Worm (Caenorhabditis elegans) whole organism, dauer: ENCODE data around the gene srd-58.

Source experiments
- unc-62 ChIP-seq: sonication (generic microtip); optimal IDR thresholded peaks from 2 replicates; lab custom pipeline; 2017; ENCODE audit warnings: missing biosample characterization, missing genetic modification reagents, missing genetic modification characterization

The srd-58 gene

DNA sequence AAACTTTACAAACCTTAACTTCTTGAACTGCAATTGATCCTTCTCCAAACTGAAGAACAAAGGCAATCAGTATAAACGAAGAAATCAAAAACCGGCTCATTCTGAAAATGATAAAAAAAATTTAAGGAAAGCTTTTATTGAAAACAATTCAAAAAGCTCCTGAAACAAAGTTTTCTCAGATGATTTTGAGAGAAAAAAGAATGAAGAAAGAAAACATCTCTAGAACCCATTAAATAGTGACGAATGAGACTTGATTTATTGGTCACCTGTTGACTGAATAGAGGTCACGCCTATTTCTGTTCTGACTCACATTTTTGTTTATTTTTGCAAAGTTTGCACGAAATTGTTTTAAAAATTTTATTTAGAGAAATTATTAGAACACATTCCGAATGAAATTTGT is 6.4 kb upstream of the srd-58 start, which contains the start of gene E04F6.8:
Gene E04F6.8 (minus strand): TSS at position 101 of the 400 bp plus-strand sequence.
- TF ChIP-seq unc-62 (GFP tag; lab: Kevin White, UChicago), result no peak

- no peak for TF ChIP-seq unc-62 (GFP tag; lab: Kevin White, UChicago)
These were observed 5.3 kb upstream of the srd-58 start, which contains the start of gene E04F6.15 for ce11 chrII:7210187-7210586. E04F6.15 (minus strand) TSS chrII:7210287.

ce11 chrII:7208184-7208583 is 3.3 kb upstream of the srd-58 start, which contains the start of gene dhs-7:
dhs-7 (minus strand) TSS chrII:7208460.
- no peak for TF ChIP-seq unc-62 (GFP tag; lab: Kevin White, UChicago)

DNA sequence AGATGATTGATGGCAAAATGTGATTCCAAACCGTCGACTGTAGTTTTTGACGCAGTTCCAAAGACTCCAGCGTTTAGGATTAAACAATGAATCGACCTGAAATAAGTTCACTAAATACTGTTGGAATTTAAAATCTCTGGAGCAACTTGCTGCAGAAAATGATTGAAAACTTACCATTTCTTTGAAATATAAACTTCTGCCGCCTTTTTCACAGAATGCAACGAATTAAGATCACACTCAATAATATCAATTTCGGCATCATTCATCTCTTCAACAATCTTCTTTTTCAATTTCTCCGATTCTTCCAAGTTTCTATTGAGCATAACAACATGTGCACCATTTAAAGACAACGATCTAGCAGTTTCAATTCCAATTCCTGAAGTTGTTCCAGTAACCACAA is 2.8 kb upstream of the srd-58 start:
- TF ChIP-seq unc-62 (GFP tag; lab: Kevin White, UChicago), result no peak

ce11 chrII:7205388-7205787 is 537 bp upstream of the srd-58 start, which contains the start of gene srd-59:
srd-59 (plus strand) TSS chrII:7205688.
- TF ChIP-seq unc-62 (GFP tag; lab: Kevin White, UChicago), result no peak

- TF ChIP-seq unc-62 (GFP tag; lab: Kevin White, UChicago), result no peak
These were observed 1.7 kb downstream of the srd-58 start, which contains the start of gene srd-56 for ce11 chrII:7203110-7203509. srd-56 (minus strand) TSS chrII:7203210.

- TF ChIP-seq unc-62 (GFP tag; lab: Kevin White, UChicago), result no peak
These were observed 4.7 kb downstream of the srd-58 start, which contains the start of gene pcrg-1 for ce11 chrII:7200051-7200599. pcrg-1 (plus strand) TSS chrII:7200549.

DNA sequence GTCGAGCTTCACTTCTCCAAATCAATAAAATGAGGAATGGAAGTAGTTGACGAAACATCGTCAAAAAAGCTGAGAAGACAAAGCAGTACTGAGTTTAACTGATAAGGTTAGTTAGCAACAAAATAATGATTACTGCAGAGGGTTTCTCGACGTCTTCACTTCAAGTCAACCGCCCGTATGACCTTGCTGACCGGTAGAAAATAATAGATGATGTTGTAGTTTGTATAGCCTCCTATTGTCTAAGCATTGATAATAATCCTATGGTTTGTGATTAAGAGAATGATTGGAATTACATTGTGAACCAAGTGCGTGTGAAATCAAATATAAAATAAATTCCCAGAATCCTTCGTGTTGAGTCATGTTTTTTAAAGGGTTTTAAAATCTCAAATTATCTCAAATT is 5.5 kb downstream of the srd-58 start, which contains the start of gene E04F6.6:
Gene E04F6.6 (minus strand): TSS at position 258 of the 400 bp plus-strand sequence.
- no peak for TF ChIP-seq unc-62 (GFP tag; lab: Kevin White, UChicago)

ce11 chrII:7197434-7197833 is 7.4 kb downstream of the srd-58 start:
- no peak for TF ChIP-seq unc-62 (GFP tag; lab: Kevin White, UChicago)

DNA sequence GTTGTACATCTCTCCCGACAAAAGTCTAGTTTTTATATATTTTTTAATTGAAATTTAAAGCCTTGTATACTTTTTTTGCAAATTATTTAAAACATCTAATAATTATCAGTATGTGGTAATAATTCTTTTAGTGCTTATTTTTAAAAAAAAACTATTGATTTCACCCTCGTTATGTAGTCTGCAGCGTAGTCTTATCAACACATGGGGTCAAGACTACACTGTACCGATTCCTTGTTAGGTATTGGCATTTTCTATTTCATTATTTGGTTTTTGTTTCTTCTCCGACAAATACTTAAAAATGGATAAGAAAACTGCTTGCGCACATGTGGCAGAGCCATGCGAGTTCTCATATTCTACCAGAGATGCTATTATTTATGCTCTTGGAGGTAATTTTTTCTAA is 8.8 kb downstream of the srd-58 start, which contains the start of gene maoc-1:
Gene maoc-1 (plus strand): TSS at position 237 of the 400 bp plus-strand sequence.
- TF ChIP-seq unc-62 (GFP tag; lab: Kevin White, UChicago), result no peak

DNA sequence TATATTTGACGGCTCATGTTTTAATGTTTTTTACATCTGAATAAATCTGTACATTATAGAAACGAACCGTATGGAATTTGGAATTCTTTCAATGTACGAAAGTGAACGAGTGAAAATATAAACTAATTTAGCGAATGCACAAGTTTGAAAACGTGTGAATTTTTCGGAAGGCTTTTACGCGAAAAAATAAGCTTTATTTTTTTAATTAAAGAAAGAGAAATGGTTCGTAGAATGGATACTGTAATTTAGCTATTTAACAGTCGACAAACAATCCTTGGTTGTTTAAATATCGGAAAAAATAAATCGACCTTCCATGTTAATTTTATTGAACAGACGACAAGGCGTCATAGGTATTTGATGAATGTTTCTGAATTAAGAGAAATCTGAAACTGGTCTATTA is 9.3 kb downstream of the srd-58 start, which contains the start of gene acdh-12:
Gene acdh-12 (minus strand): TSS at position 101 of the 400 bp plus-strand sequence.
- TF ChIP-seq unc-62 (GFP tag; lab: Kevin White, UChicago), result no peak

ce11 chrII:7189120-7189519 is 15.7 kb downstream of the srd-58 start, which contains the start of gene E04F6.4:
E04F6.4 (plus strand) TSS chrII:7189420.
- TF ChIP-seq unc-62 (GFP tag; lab: Kevin White, UChicago), result no peak

- TF ChIP-seq unc-62 (GFP tag; lab: Kevin White, UChicago), result no peak
These were observed 17.7 kb downstream of the srd-58 start, which contains the start of gene C27H5.6 for ce11 chrII:7187110-7187509. C27H5.6 (minus strand) TSS chrII:7187210.

DNA sequence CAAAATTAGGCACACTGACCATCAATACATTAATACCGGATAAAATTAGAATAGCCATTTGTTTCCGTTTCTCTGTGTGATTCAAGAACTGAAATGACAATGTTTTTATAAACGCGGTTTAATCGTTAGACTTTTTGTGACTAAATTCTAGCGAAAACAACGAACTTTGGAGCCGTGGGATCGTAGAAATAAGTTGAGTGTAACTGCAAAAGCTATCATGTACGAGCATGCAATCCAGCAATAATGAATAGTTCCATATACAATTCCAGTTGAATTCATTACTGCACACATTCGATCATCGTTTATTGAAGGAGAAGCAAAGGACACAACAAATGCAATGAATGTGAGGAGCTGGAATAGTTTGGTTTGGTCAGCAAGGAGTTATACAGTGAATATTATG is 18.7 kb downstream of the srd-58 start:
- no peak for TF ChIP-seq unc-62 (GFP tag; lab: Kevin White, UChicago)

ce11 chrII:7183493-7184272 is 21.2 kb downstream of the srd-58 start, which contains the start of gene pdl-1:
pdl-1 (plus strand) TSS chrII:7183801.
- no peak for TF ChIP-seq unc-62 (GFP tag; lab: Kevin White, UChicago)

DNA sequence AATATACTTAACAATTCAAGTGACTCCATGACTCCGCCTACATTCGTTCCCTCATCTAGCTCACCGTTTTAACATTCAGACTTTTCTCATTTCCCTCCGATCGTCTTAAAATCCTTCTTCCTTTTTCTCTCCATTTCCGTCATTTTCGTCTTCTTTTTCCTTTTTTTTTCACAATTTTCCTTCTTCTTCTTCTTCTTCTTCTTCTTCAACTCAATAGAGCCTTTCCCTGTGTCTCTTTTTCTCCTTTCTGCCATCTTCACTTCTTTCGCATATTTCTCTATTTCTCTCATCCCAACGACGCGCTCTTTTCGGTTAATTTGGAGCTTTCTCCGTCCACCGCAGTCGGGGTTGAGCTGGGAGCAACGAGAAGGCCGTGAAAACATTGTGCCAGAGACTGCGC is 22.2 kb downstream of the srd-58 start:
- no peak for TF ChIP-seq unc-62 (GFP tag; lab: Kevin White, UChicago)
